Worm (Caenorhabditis elegans): ENCODE measurements around the gene R11D1.10.

Gene R11D1.10

DNA sequence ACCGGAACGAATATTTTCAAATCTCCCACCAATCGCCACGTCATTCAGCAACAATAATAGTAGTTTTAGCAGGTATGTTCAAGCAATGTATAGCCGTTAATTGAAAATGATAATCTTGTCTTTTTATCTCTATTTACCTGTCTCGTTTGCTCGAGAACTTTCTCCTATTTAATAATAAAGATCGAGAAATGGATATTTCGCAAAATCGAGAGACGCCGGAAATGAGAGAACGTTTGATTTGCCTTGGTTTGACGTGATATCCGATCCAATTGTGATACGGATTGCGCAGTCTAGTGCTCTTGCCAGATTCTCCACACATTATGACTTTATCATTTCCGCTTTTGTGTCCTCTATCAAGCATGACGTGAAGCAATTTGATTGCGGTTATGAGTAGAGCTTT is 44.5 kb downstream of the R11D1.10 start:
- no peak for TF ChIP-seq snu-23 (GFP tag; optimal IDR thresholded peaks at IDR 0.05)
- peak; percentile 59 for TF ChIP-seq fkh-8 (tag; optimal IDR thresholded peaks at IDR 0.05)
- no peak for TF ChIP-seq mep-1 (tag; optimal IDR thresholded peaks at IDR 0.05)
- no peak for TF ChIP-seq efl-1 (optimal IDR thresholded peaks at IDR 0.05)
- TF ChIP-seq efl-1 (GFP tag; optimal IDR thresholded peaks at IDR 0.05 in 1 of 2), result peak in 1 of 2 experiments; percentile 86

DNA sequence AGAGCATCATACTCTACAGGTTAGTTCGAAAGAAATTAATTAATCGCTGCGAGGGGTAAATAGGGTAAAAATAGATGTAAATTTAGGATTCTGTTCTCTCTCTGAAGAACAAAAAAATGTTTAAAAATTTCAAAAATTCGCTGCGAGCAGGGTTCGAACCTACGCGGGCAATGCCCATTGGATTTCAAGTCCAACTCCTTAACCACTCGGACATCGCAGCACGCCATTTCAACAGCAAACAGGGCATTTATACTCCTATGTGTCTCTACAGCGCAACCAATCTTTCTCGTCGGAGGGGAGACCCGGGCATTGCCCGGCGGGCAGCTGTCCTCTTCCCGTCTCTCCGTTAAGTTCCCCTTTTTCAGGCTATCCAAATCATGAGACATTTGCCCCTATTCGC is 50.9 kb downstream of the R11D1.10 start:
- TF ChIP-seq egl-13 (tag; optimal IDR thresholded peaks at IDR 0.05) (no peak), mdl-1 (tag; optimal IDR thresholded peaks at IDR 0.05) (peak in 1 of 2 experiments; percentile 45), tbx-2 (tag; optimal IDR thresholded peaks at IDR 0.05) (peak; percentile 14), nhr-12 (tag; optimal IDR thresholded peaks at IDR 0.05) (no peak), ceh-63 (GFP tag; optimal IDR thresholded peaks at IDR 0.05) (no peak), tlp-1 (tag; optimal IDR thresholded peaks at IDR 0.05) (no peak), ets-5 (GFP tag; IDR thresholded peaks at IDR 0.05) (no peak), lin-13 (GFP tag; optimal IDR thresholded peaks at IDR 0.05) (no peak), nhr-28 (tag; optimal IDR thresholded peaks at IDR 0.05) (no peak), egl-27 (tag; optimal IDR thresholded peaks at IDR 0.05) (no peak), snu-23 (GFP tag; optimal IDR thresholded peaks at IDR 0.05) (peak; percentile 61), nhr-84 (tag; optimal IDR thresholded peaks at IDR 0.05) (no peak), nhr-76 (tag; optimal IDR thresholded peaks at IDR 0.05) (no peak), unc-86 (tag; optimal IDR thresholded peaks at IDR 0.05) (no peak), nhr-19 (GFP tag; conservative IDR thresholded peaks at IDR 0.05) (peak; percentile 54), rnt-1 (tag; optimal IDR thresholded peaks at IDR 0.05) (peak; percentile 53), nhr-237 (tag; optimal IDR thresholded peaks at IDR 0.05) (no peak), pag-3 (tag; optimal IDR thresholded peaks at IDR 0.05; ENCODE audit: borderline replicate concordance, insufficient read depth) (no peak), elt-3 (tag; optimal IDR thresholded peaks at IDR 0.05) (peak in 1 of 6 experiments; percentile 23), lin-14 (GFP tag; optimal IDR thresholded peaks at IDR 0.05) (peak; percentile 38), alr-1 (tag; optimal IDR thresholded peaks at IDR 0.05; ENCODE audit: borderline replicate concordance) (no peak), efl-3 (GFP tag; optimal IDR thresholded peaks at IDR 0.05) (no peak), lin-35 (GFP tag; optimal IDR thresholded peaks at IDR 0.05) (peak; percentile 20 to 66), fos-1 (tag; optimal IDR thresholded peaks at IDR 0.05) (no peak), fkh-4 (tag; optimal IDR thresholded peaks at IDR 0.05; ENCODE audit: borderline replicate concordance) (no peak), sptf-1 (tag; optimal IDR thresholded peaks at IDR 0.05) (no peak), fkh-8 (tag; optimal IDR thresholded peaks at IDR 0.05) (peak; percentile 30), ama-1 (optimal IDR thresholded peaks at IDR 0.05) (no peak), sox-4 (tag; optimal IDR thresholded peaks at IDR 0.05) (no peak), nhr-20 (tag; optimal IDR thresholded peaks at IDR 0.05) (peak; percentile 49), nhr-47 (tag; optimal IDR thresholded peaks at IDR 0.05) (peak; percentile 61), skn-1 (tag; optimal IDR thresholded peaks at IDR 0.05) (no peak), blmp-1 (tag; optimal IDR thresholded peaks at IDR 0.05) (no peak), pax-3 (tag; optimal IDR thresholded peaks at IDR 0.05) (peak; percentile 45), mep-1 (tag; optimal IDR thresholded peaks at IDR 0.05) (no peak), ceh-88 (GFP tag; IDR thresholded peaks at IDR 0.05) (no peak), unc-62 (GFP tag; optimal IDR thresholded peaks at IDR 0.05) (no peak), nhr-71 (tag; optimal IDR thresholded peaks at IDR 0.05) (peak; percentile 49), unc-30 (tag; optimal IDR thresholded peaks at IDR 0.05) (no peak), hpl-2 (GFP tag; optimal IDR thresholded peaks at IDR 0.05) (no peak), irx-1 (tag; optimal IDR thresholded peaks at IDR 0.05) (no peak), sup-37 (GFP tag; optimal IDR thresholded peaks at IDR 0.05) (no peak), pqm-1 (tag; optimal IDR thresholded peaks at IDR 0.05) (no peak), C34B4.2 (tag; optimal IDR thresholded peaks at IDR 0.05) (no peak), unc-98 (GFP tag; IDR thresholded peaks at IDR 0.05) (no peak), swsn-7 (tag; optimal IDR thresholded peaks at IDR 0.05) (peak; percentile 36), F16B12.6 (tag; optimal IDR thresholded peaks at IDR 0.05) (no peak), elt-2 (tag; optimal IDR thresholded peaks at IDR 0.05) (no peak), aly-2 (tag; optimal IDR thresholded peaks at IDR 0.05) (peak; percentile 37), ztf-4 (tag; optimal IDR thresholded peaks at IDR 0.05) (peak; percentile 3)
